Fruit fly (Drosophila melanogaster) whole organism, embryonic: ENCODE measurements around the gene CkIIalpha-i3.

Source experiments
- ATbp ChIP-seq: fragments of 200-800 bp; sonication (Bioruptor generic); optimal IDR thresholded peaks from 2 replicates; lab custom pipeline; 2017; ENCODE audit warnings: missing biosample characterization, mild to moderate bottlenecking, missing genetic modification characterization, missing genetic modification reagents
- Blimp-1 ChIP-seq: fragments of 200-800 bp; sonication (Bioruptor generic); optimal IDR thresholded peaks from 3 replicates; lab custom pipeline; 2018; ENCODE audit warnings: missing biosample characterization, missing genetic modification characterization, mild to moderate bottlenecking, moderate library complexity, missing genetic modification reagents
- CG10147 ChIP-seq: fragments of 200-800 bp; sonication (Bioruptor generic); optimal IDR thresholded peaks from 2 replicates; lab custom pipeline; 2019; ENCODE audit warnings: missing biosample characterization, mild to moderate bottlenecking, missing genetic modification characterization, moderate library complexity
- CG10267 ChIP-seq: fragments of 200-800 bp; sonication (Bioruptor generic); optimal IDR thresholded peaks from 2 replicates; lab custom pipeline; 2018; ENCODE audit warnings: missing biosample characterization, mild to moderate bottlenecking, missing genetic modification characterization, moderate library complexity
- CG11247 ChIP-seq: fragments of 200-800 bp; sonication (Bioruptor generic); IDR thresholded peaks from 2 replicates; pipeline ENCODE4 v1.3.6; 2022; ENCODE audit warnings: missing biosample characterization, missing genetic modification characterization
- CG12391 ChIP-seq: fragments of 200-800 bp; sonication (Bioruptor generic); optimal IDR thresholded peaks from 3 replicates; lab custom pipeline; 2018; ENCODE audit warnings: missing biosample characterization, mild to moderate bottlenecking, missing genetic modification characterization, moderate library complexity
- CG12659 ChIP-seq: fragments of 200-800 bp; sonication (Bioruptor generic); optimal IDR thresholded peaks from 3 replicates; lab custom pipeline; 2017; ENCODE audit warnings: mild to moderate bottlenecking, missing biosample characterization, missing genetic modification reagents, missing genetic modification characterization
- CG13775 ChIP-seq: fragments of 200-800 bp; sonication (Bioruptor generic); optimal IDR thresholded peaks from 3 replicates; lab custom pipeline; 2017; ENCODE audit warnings: missing biosample characterization, mild to moderate bottlenecking, missing genetic modification characterization
- CG14710 ChIP-seq: fragments of 200-800 bp; sonication (Bioruptor generic); optimal IDR thresholded peaks from 3 replicates; lab custom pipeline; 2019; ENCODE audit warnings: missing biosample characterization, mild to moderate bottlenecking, missing genetic modification characterization, moderate library complexity
- CG15011 ChIP-seq: fragments of 200-800 bp; sonication (Bioruptor generic); optimal IDR thresholded peaks from 3 replicates; lab custom pipeline; 2018; ENCODE audit warnings: missing biosample characterization, mild to moderate bottlenecking, missing genetic modification characterization
- CG16863 ChIP-seq: fragments of 200-800 bp; sonication (Bioruptor generic); optimal IDR thresholded peaks from 3 replicates; lab custom pipeline; 2016; ENCODE audit warnings: missing biosample characterization, missing genetic modification characterization
- CG17385 ChIP-seq: fragments of 200-800 bp; sonication (Bioruptor generic); optimal IDR thresholded peaks from 3 replicates; lab custom pipeline; 2018; ENCODE audit warnings: missing biosample characterization, mild to moderate bottlenecking, missing genetic modification characterization
- CG2875 ChIP-seq: fragments of 200-800 bp; sonication (Bioruptor generic); optimal IDR thresholded peaks from 2 replicates; lab custom pipeline; 2017; ENCODE audit warnings: missing biosample characterization, mild to moderate bottlenecking, missing genetic modification characterization, missing genetic modification reagents
- CG30403 ChIP-seq: fragments of 200-800 bp; sonication (Bioruptor generic); optimal IDR thresholded peaks from 3 replicates; lab custom pipeline; 2016; ENCODE audit warnings: missing biosample characterization, missing genetic modification characterization
- CG3065 ChIP-seq: fragments of 200-800 bp; sonication (Bioruptor generic); optimal IDR thresholded peaks from 2 replicates; lab custom pipeline; 2016; ENCODE audit warnings: missing biosample characterization, missing genetic modification characterization
- CG31441 ChIP-seq: fragments of 200-800 bp; sonication (Bioruptor generic); IDR thresholded peaks from 2 replicates; pipeline ENCODE4 v1.3.6; 2022; ENCODE audit warnings: missing biosample characterization, missing genetic modification characterization
- CG32772 ChIP-seq: fragments of 200-800 bp; sonication (Bioruptor generic); IDR thresholded peaks from 2 replicates; pipeline ENCODE4 v1.3.6; 2022; ENCODE audit warnings: missing biosample characterization, missing genetic modification characterization
- CG3407 ChIP-seq: fragments of 200-800 bp; sonication (Bioruptor generic); optimal IDR thresholded peaks from 2 replicates; lab custom pipeline; 2018; ENCODE audit warnings: missing biosample characterization, mild to moderate bottlenecking, missing genetic modification characterization
- CG8388 ChIP-seq: fragments of 200-800 bp; sonication (Bioruptor generic); optimal IDR thresholded peaks from 2 replicates; lab custom pipeline; 2019; ENCODE audit warnings: missing biosample characterization, mild to moderate bottlenecking, missing genetic modification characterization, moderate library complexity
- CG9727 ChIP-seq: fragments of 200-800 bp; sonication (Bioruptor generic); optimal IDR thresholded peaks from 3 replicates; lab custom pipeline; 2017; ENCODE audit warnings: missing biosample characterization, mild to moderate bottlenecking, missing genetic modification characterization
- CoRest ChIP-seq: fragments of 200-800 bp; sonication (Bioruptor generic); optimal IDR thresholded peaks from 3 replicates; lab custom pipeline; 2018; ENCODE audit warnings: missing biosample characterization, mild to moderate bottlenecking, missing genetic modification characterization, moderate library complexity
- D ChIP-seq, 2 experiments: fragments of 200-800 bp in 1 of 2; fragments of >200 bp in 1 of 2; sonication (Bioruptor generic) in 1 of 2; optimal IDR thresholded peaks; 2 replicates in 1 of 2; 3 replicates in 1 of 2; lab custom pipeline; 2017; ENCODE audit warnings: mild to moderate bottlenecking in 1 of 2, missing biosample characterization in 1 of 2, missing genetic modification characterization in 1 of 2, missing genetic modification reagents in 1 of 2
- Dip2 ChIP-seq: fragments of 200-800 bp; sonication (Bioruptor generic); IDR thresholded peaks from 2 replicates; pipeline ENCODE4 v1.3.6; 2022; ENCODE audit warnings: missing biosample characterization, missing genetic modification characterization
- Drgx ChIP-seq: fragments of 200-800 bp; sonication (Bioruptor generic); IDR thresholded peaks from 2 replicates; pipeline ENCODE4 v1.3.6; 2022; ENCODE audit warnings: missing biosample characterization, missing genetic modification characterization
- Nf-YC ChIP-seq: fragments of 200-800 bp; optimal IDR thresholded peaks from 3 replicates; lab custom pipeline; 2019; ENCODE audit warnings: missing biosample characterization, mild to moderate bottlenecking, missing genetic modification characterization, moderate library complexity
- Optix ChIP-seq: fragments of 200-800 bp; sonication (Bioruptor generic); IDR thresholded peaks from 3 replicates; pipeline ENCODE4 v1.3.6; 2022; ENCODE audit warnings: missing biosample characterization, missing genetic modification characterization
- Stat92E ChIP-seq, 3 experiments: fragments of >200 bp in 2 of 3; fragments of 200-800 bp in 1 of 3; sonication (Bioruptor generic) in 1 of 3; optimal IDR thresholded peaks; 2 replicates each; lab custom pipeline; 2017 to 2019; ENCODE audit warnings: missing biosample characterization in 3 of 3, missing genetic modification characterization in 3 of 3, mild to moderate bottlenecking in 1 of 3, moderate library complexity in 1 of 3
- Trl ChIP-seq, 3 experiments: fragments of >200 bp in 2 of 3; fragments of 200-800 bp in 1 of 3; sonication (Bioruptor generic) in 1 of 3; optimal IDR thresholded peaks; 2 replicates in 1 of 3; 3 replicates in 2 of 3; lab custom pipeline; 2016 to 2017; ENCODE audit warnings: missing biosample characterization in 1 of 3, missing genetic modification characterization in 1 of 3
- Xrp1 ChIP-seq: fragments of 200-800 bp; sonication (Bioruptor generic); IDR thresholded peaks from 2 replicates; pipeline ENCODE4 v1.3.6; 2022; ENCODE audit warnings: missing biosample characterization, missing genetic modification characterization
- bigmax ChIP-seq: fragments of 200-800 bp; sonication (Bioruptor generic); optimal IDR thresholded peaks from 2 replicates; lab custom pipeline; 2018; ENCODE audit warnings: missing biosample characterization, mild to moderate bottlenecking, missing genetic modification characterization
- bsh ChIP-seq, 2 experiments: fragments of 200-800 bp; sonication (Bioruptor generic); optimal IDR thresholded peaks; 2 replicates each; lab custom pipeline; 2017 to 2018; ENCODE audit warnings: mild to moderate bottlenecking in 2 of 2, missing biosample characterization in 2 of 2, missing genetic modification characterization in 2 of 2, moderate library complexity in 1 of 2
- cwo ChIP-seq: fragments of 200-800 bp; sonication (Bioruptor generic); optimal IDR thresholded peaks from 3 replicates; lab custom pipeline; 2017; ENCODE audit warnings: missing biosample characterization, missing genetic modification characterization, mild to moderate bottlenecking, moderate library complexity, missing genetic modification reagents
- dmrt99B ChIP-seq: fragments of 200-800 bp; sonication (Bioruptor generic); optimal IDR thresholded peaks from 2 replicates; lab custom pipeline; 2018; ENCODE audit warnings: missing biosample characterization, mild to moderate bottlenecking, missing genetic modification characterization, moderate library complexity
- dpn ChIP-seq, 2 experiments: fragments of 200-800 bp; sonication (Bioruptor generic); optimal IDR thresholded peaks; 3 replicates each; lab custom pipeline; 2016; ENCODE audit warnings: missing biosample characterization in 2 of 2, missing genetic modification characterization in 2 of 2
- esg ChIP-seq: fragments of 200-800 bp; sonication (Bioruptor generic); conservative IDR thresholded peaks from 2 replicates; pipeline ENCODE4 v1.3.6; 2022; ENCODE audit warnings: missing biosample characterization, missing genetic modification characterization
- fd96Cb ChIP-seq: fragments of 200-800 bp; sonication (Bioruptor generic); optimal IDR thresholded peaks from 2 replicates; lab custom pipeline; 2018; ENCODE audit warnings: missing biosample characterization, mild to moderate bottlenecking, missing genetic modification characterization, moderate library complexity
- gsb-n ChIP-seq: fragments of 200-800 bp; sonication (Bioruptor generic); optimal IDR thresholded peaks from 3 replicates; lab custom pipeline; 2018; ENCODE audit warnings: missing biosample characterization, mild to moderate bottlenecking, missing genetic modification characterization
- hkb ChIP-seq, 2 experiments: fragments of 200-800 bp in 1 of 2; fragments of >200 bp in 1 of 2; sonication (Bioruptor generic) in 1 of 2; IDR thresholded peaks in 1 of 2; optimal IDR thresholded peaks in 1 of 2; 2 replicates each; pipeline versions ENCODE4 v1.3.6 to Lab custom; 2017 to 2022; ENCODE audit warnings: missing biosample characterization in 1 of 2, missing genetic modification characterization in 1 of 2
- hth ChIP-seq: fragments of >200 bp; optimal IDR thresholded peaks from 2 replicates; lab custom pipeline; 2017; ENCODE audit warnings: inconsistent platforms
- ken ChIP-seq: fragments of 200-800 bp; sonication (Bioruptor generic); IDR thresholded peaks from 3 replicates; pipeline ENCODE4 v1.3.6; 2022; ENCODE audit warnings: missing biosample characterization, missing genetic modification characterization
- lilli ChIP-seq: fragments of 200-800 bp; sonication (Bioruptor generic); optimal IDR thresholded peaks from 3 replicates; lab custom pipeline; 2016; ENCODE audit warnings: missing biosample characterization, missing genetic modification characterization
- prd ChIP-seq, 3 experiments: fragments of >200 bp in 2 of 3; fragments of 200-800 bp in 1 of 3; sonication (Bioruptor generic) in 1 of 3; optimal IDR thresholded peaks in 2 of 3; IDR thresholded peaks in 1 of 3; 2 replicates in 2 of 3; 3 replicates in 1 of 3; pipeline versions ENCODE4 v1.3.6 to Lab custom; 2017 to 2022; ENCODE audit warnings: missing biosample characterization in 1 of 3, missing genetic modification characterization in 1 of 3
- sens ChIP-seq: fragments of 200-800 bp; sonication (Bioruptor generic); peaks from one replicate; lab custom pipeline; 2016; ENCODE audit warnings: missing biosample characterization, missing genetic modification characterization
- sisA ChIP-seq: fragments of 200-800 bp; sonication (Bioruptor generic); IDR thresholded peaks from 2 replicates; pipeline ENCODE4 v1.3.6; 2022; ENCODE audit warnings: missing biosample characterization, missing genetic modification characterization
- slp2 ChIP-seq: fragments of 200-800 bp; sonication (Bioruptor generic); optimal IDR thresholded peaks from 2 replicates; lab custom pipeline; 2016; ENCODE audit warnings: missing biosample characterization, missing genetic modification characterization
- ssp ChIP-seq: fragments of 200-800 bp; sonication (Bioruptor generic); IDR thresholded peaks from 2 replicates; pipeline ENCODE4 v1.3.6; 2022; ENCODE audit warnings: missing biosample characterization, missing genetic modification characterization
- ttk ChIP-seq: fragments of 200-800 bp; sonication (Bioruptor generic); IDR thresholded peaks from 2 replicates; pipeline ENCODE4 v2.1.2; 2022; ENCODE audit warnings: missing biosample characterization, missing genetic modification characterization
- tx ChIP-seq: fragments of 200-800 bp; sonication (Bioruptor generic); optimal IDR thresholded peaks from 2 replicates; lab custom pipeline; 2016; ENCODE audit warnings: missing biosample characterization, missing genetic modification characterization

Gene CkIIalpha-i3

DNA sequence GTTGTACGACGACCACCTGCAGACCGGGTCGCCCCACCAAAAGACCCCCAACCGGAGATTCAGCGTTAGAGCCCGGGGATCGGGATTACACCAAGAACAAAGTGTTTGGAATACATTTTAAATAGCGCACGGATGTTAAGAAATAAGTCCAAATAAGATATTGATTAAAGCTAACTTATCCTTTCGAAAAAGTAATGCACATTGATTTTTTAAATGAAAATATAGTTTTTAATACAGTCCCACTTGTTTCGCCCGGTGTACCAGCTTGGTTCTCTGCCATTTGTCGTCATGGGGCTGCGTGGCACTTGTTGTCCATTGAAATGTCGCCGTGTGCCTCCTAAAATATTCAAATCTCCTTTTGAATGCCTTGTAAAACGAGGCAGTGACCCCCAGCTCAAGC is 10.6 kb upstream of the CkIIalpha-i3 start (continued):
- TF ChIP-seq Drgx (GFP tag; lab: Robert Waterston, UW) = peak; percentile 80
- peak; percentile 95 for TF ChIP-seq sens
- TF ChIP-seq hth (lab: Kevin White, UChicago) = no peak
- TF ChIP-seq CG12659 = no peak
- TF ChIP-seq CG10267 (tag; lab: Kevin White, UChicago) = peak; percentile 38
- peak; percentile 22 for TF ChIP-seq CG11247 (GFP tag; lab: Robert Waterston, UW)
- peak; percentile 35; the same call in 1 of the 2 replicates for TF ChIP-seq sisA (GFP tag; lab: Robert Waterston, UW)
- TF ChIP-seq CG14710 (tag; lab: Kevin White, UChicago) = peak; percentile 29
- peak; percentile 44 for TF ChIP-seq gsb-n (tag; lab: Kevin White, UChicago)
- TF ChIP-seq prd (optimal IDR thresholded peaks at IDR 0.05; lab: Kevin White, UChicago) = no peak
- peak; percentile 33; the same call in 1 of the 3 replicates for TF ChIP-seq prd (GFP tag; IDR thresholded peaks at IDR 0.05; lab: Robert Waterston, UW)
- TF ChIP-seq CG16863 (GFP tag; lab: Kevin White, UChicago) = peak; percentile 21
- TF ChIP-seq CG30403 (GFP tag; lab: Kevin White, UChicago) = peak; percentile 6
- peak; percentile 15 for TF ChIP-seq CG12391 (tag; lab: Kevin White, UChicago)
- TF ChIP-seq bsh (GFP tag; optimal IDR thresholded peaks at IDR 0.05; lab: Kevin White, UChicago) = peak; percentile 6 to 68
- TF ChIP-seq D (optimal IDR thresholded peaks at IDR 0.05; lab: Kevin White, UChicago) = no peak
- TF ChIP-seq D (GFP tag; optimal IDR thresholded peaks at IDR 0.05; lab: Kevin White, UChicago) = peak; percentile 45
- TF ChIP-seq fd96Cb (tag; lab: Kevin White, UChicago) = peak; percentile 26
- TF ChIP-seq CG3065 (GFP tag; lab: Kevin White, UChicago) = no peak
- peak; percentile 72 for TF ChIP-seq Xrp1
- peak; percentile 33 for TF ChIP-seq dmrt99B (tag; lab: Kevin White, UChicago)
- peak; percentile 28 for TF ChIP-seq CG32772 (GFP tag; lab: Robert Waterston, UW)
- TF ChIP-seq ATbp (GFP tag; lab: Kevin White, UChicago) = peak; percentile 46
- peak; percentile 67 for TF ChIP-seq CG8388
- TF ChIP-seq slp2 = peak; percentile 19
- peak; percentile 41; the same call in 1 of the 2 replicates for TF ChIP-seq esg (GFP tag; lab: Robert Waterston, UW)
- TF ChIP-seq tx (GFP tag; lab: Kevin White, UChicago) = no peak
- TF ChIP-seq CoRest (tag; lab: Kevin White, UChicago) = peak; percentile 6
- TF ChIP-seq cwo = no peak
- TF ChIP-seq ttk (GFP tag; lab: Robert Waterston, UW) = peak; percentile 48
- no peak for TF ChIP-seq Trl (optimal IDR thresholded peaks at IDR 0.05; lab: Kevin White, UChicago)
- peak; percentile 4 for TF ChIP-seq Trl (GFP tag; optimal IDR thresholded peaks at IDR 0.05; lab: Kevin White, UChicago)
- no peak for TF ChIP-seq hkb (optimal IDR thresholded peaks at IDR 0.05; lab: Kevin White, UChicago)
- TF ChIP-seq hkb (GFP tag; IDR thresholded peaks at IDR 0.05; lab: Robert Waterston, UW) = 0 out of 2 replicates have a peak, but pooled peaks have one; percentile 30
- 0 out of 3 replicates have a peak, but pooled peaks have one; percentile 22 for TF ChIP-seq ken (GFP tag; lab: Robert Waterston, UW)
- TF ChIP-seq Optix = 0 out of 3 replicates have a peak, but pooled peaks have one; percentile 17
- peak; percentile 29 for TF ChIP-seq CG9727 (GFP tag; lab: Kevin White, UChicago)
- no peak for TF ChIP-seq CG10147 (GFP tag; lab: Kevin White, UChicago)
- peak in 1 of 2 experiments; percentile 24 for TF ChIP-seq dpn (GFP tag; optimal IDR thresholded peaks at IDR 0.05; lab: Kevin White, UChicago)
- peak; percentile 4 for TF ChIP-seq CG17385 (GFP tag; lab: Kevin White, UChicago)
- peak; percentile 29 for TF ChIP-seq CG3407 (GFP tag; lab: Kevin White, UChicago)
- no peak for TF ChIP-seq lilli (GFP tag; lab: Kevin White, UChicago)
- TF ChIP-seq Stat92E (GFP tag; optimal IDR thresholded peaks at IDR 0.05; lab: Kevin White, UChicago) = no peak
- TF ChIP-seq CG2875 (GFP tag; lab: Kevin White, UChicago) = peak; percentile 62
- peak; percentile 36 for TF ChIP-seq Blimp-1
- no peak for TF ChIP-seq Dip2 (GFP tag; lab: Robert Waterston, UW)
- no peak for TF ChIP-seq bigmax (GFP tag; lab: Kevin White, UChicago)
- TF ChIP-seq CG13775 (GFP tag; lab: Kevin White, UChicago) = peak; percentile 13
- no peak for TF ChIP-seq CG15011 (GFP tag; lab: Kevin White, UChicago)
- TF ChIP-seq CG31441 = peak; percentile 70
- peak; percentile 18; the same call in 1 of the 2 replicates for TF ChIP-seq ssp (GFP tag; lab: Robert Waterston, UW)
- no peak for TF ChIP-seq Nf-YC (tag; lab: Kevin White, UChicago)
